Worm (Caenorhabditis elegans) whole organism, mixed stage, embryonic: ENCODE measurements around the gene hecw-1.

Source experiments
- M03D4.4 ChIP-seq: sonication (generic microtip); optimal IDR thresholded peaks from 2 replicates; lab custom pipeline; 2017; ENCODE audit warnings: mild to moderate bottlenecking, missing genetic modification characterization, missing compliant biosample characterization
- lsy-2 ChIP-seq: fragments of 150-350 bp; optimal IDR thresholded peaks from 2 replicates; lab custom pipeline; 2014; ENCODE audit warnings: missing biosample characterization, missing genetic modification characterization
- mep-1 ChIP-seq: fragments of 150-350 bp; optimal IDR thresholded peaks from 2 replicates; lab custom pipeline; 2017; ENCODE audit warnings: missing biosample characterization, missing genetic modification reagents, missing genetic modification characterization, inconsistent platforms
- nhr-237 ChIP-seq: fragments of 150-350 bp; optimal IDR thresholded peaks from 2 replicates; lab custom pipeline; 2014; ENCODE audit warnings: missing biosample characterization, missing genetic modification characterization
- nhr-28 ChIP-seq: fragments of 150-350 bp; optimal IDR thresholded peaks from 2 replicates; lab custom pipeline; 2014; ENCODE audit warnings: missing biosample characterization, missing genetic modification characterization
- nhr-76 ChIP-seq: sonication (generic microtip); optimal IDR thresholded peaks from 2 replicates; lab custom pipeline; 2017; ENCODE audit warnings: missing biosample characterization, missing genetic modification characterization
- pha-4 ChIP-seq: fragments of 150-350 bp; optimal IDR thresholded peaks from 2 replicates; lab custom pipeline; 2018; ENCODE audit warnings: missing biosample characterization, missing genetic modification reagents, missing genetic modification characterization
- snpc-4 ChIP-seq: fragments of 150-350 bp; optimal IDR thresholded peaks from 2 replicates; lab custom pipeline; 2014; ENCODE audit warnings: missing biosample characterization, missing genetic modification characterization
- sptf-1 ChIP-seq: sonication (generic microtip); optimal IDR thresholded peaks from 2 replicates; lab custom pipeline; 2017; ENCODE audit warnings: mild to moderate bottlenecking, missing genetic modification characterization, moderate library complexity, missing compliant biosample characterization
- tbx-8 ChIP-seq: fragments of 200-800 bp; sonication (Bioruptor generic); optimal IDR thresholded peaks from 2 replicates; lab custom pipeline; 2018; ENCODE audit warnings: mild to moderate bottlenecking, missing genetic modification characterization, moderate library complexity, missing compliant biosample characterization
- unc-62 ChIP-seq: fragments of 150-350 bp; optimal IDR thresholded peaks from 2 replicates; lab custom pipeline; 2014; ENCODE audit warnings: missing biosample characterization, missing genetic modification reagents, missing genetic modification characterization
- zip-8 ChIP-seq: fragments of 150-350 bp; optimal IDR thresholded peaks from 2 replicates; lab custom pipeline; 2014; ENCODE audit warnings: missing biosample characterization, missing genetic modification characterization

ce11 chrIII:3428574-3428973 is 38.8 kb upstream of the hecw-1 start:
- TF ChIP-seq nhr-76 (tag; lab: Kevin White, UChicago) (no peak), unc-62 (no peak), zip-8 (tag; lab: Kevin White, UChicago) (no peak), sptf-1 (no peak), snpc-4 (no peak), nhr-28 (no peak), lsy-2 (tag; lab: Kevin White, UChicago) (no peak), M03D4.4 (tag; lab: Kevin White, UChicago) (no peak), tbx-8 (no peak), nhr-237 (no peak), pha-4 (tag; lab: Kevin White, UChicago) (no peak), mep-1 (tag; lab: Kevin White, UChicago) (no peak)
